Worm (Caenorhabditis elegans): ENCODE measurements around the gene vha-8.

ce11 chrIV:6836769-6837168 lies 45.9 kb downstream of the vha-8 start:
- TF ChIP-seq W03F9.2 (tag; optimal IDR thresholded peaks at IDR 0.05) (no peak), dao-5 (tag; optimal IDR thresholded peaks at IDR 0.05) (no peak)

Data from whole organism, L4/young adult.